Fruit fly (Drosophila melanogaster) whole organism, prepupa: ENCODE measurements around the gene CG5412.

Experiments
- CG16779 ChIP-seq: fragments of 200-800 bp; sonication (Bioruptor generic); optimal IDR thresholded peaks from 3 replicates; lab custom pipeline; 2017; ENCODE audit warnings: missing biosample characterization, mild to moderate bottlenecking, missing genetic modification characterization
- CG6792 ChIP-seq: fragments of 200-800 bp; sonication (Bioruptor generic); optimal IDR thresholded peaks from 3 replicates; lab custom pipeline; 2016; ENCODE audit warnings: missing biosample characterization, missing genetic modification characterization
- Smox ChIP-seq: fragments of 200-800 bp; sonication (Bioruptor generic); optimal IDR thresholded peaks from 3 replicates; lab custom pipeline; 2016; ENCODE audit warnings: missing biosample characterization, missing genetic modification characterization
- svp ChIP-seq: fragments of 200-800 bp; sonication (Bioruptor generic); peaks from one replicate; lab custom pipeline; 2016; ENCODE audit warnings: missing biosample characterization, missing genetic modification characterization

- peak; percentile 17 for TF ChIP-seq CG16779 (tag; lab: Kevin White, UChicago)
- no peak for TF ChIP-seq CG6792 (GFP tag; lab: Kevin White, UChicago)
- no peak for TF ChIP-seq svp (GFP tag; lab: Kevin White, UChicago)
- TF ChIP-seq Smox (GFP tag; lab: Kevin White, UChicago) = no peak
Measured at dm6 chr3R:20547758-20548157, 29.1 kb upstream of the CG5412 start.
